Fruit fly (Drosophila melanogaster) whole organism, embryonic: ENCODE data around the gene Polr1F.

Experiments used
- BEAF-32 ChIP-seq: fragments of 200-800 bp; sonication (Bioruptor generic); optimal IDR thresholded peaks from 3 replicates; lab custom pipeline; 2017; ENCODE audit warnings: missing biosample characterization, missing genetic modification characterization, mild to moderate bottlenecking, moderate library complexity, missing genetic modification reagents
- CG10274 ChIP-seq: fragments of 200-800 bp; sonication (Bioruptor generic); optimal IDR thresholded peaks from 3 replicates; lab custom pipeline; 2017; ENCODE audit warnings: missing biosample characterization, mild to moderate bottlenecking, missing genetic modification characterization
- CG10959 ChIP-seq: fragments of 200-800 bp; sonication (Bioruptor generic); IDR thresholded peaks from 2 replicates; pipeline ENCODE4 v1.3.6; 2022; ENCODE audit warnings: missing biosample characterization, missing genetic modification characterization
- CG11247 ChIP-seq: fragments of 200-800 bp; sonication (Bioruptor generic); IDR thresholded peaks from 2 replicates; pipeline ENCODE4 v1.3.6; 2022; ENCODE audit warnings: missing biosample characterization, missing genetic modification characterization
- CG11695 ChIP-seq: fragments of 200-800 bp; sonication (Bioruptor generic); IDR thresholded peaks from 3 replicates; pipeline ENCODE4 v1.3.6; 2022; ENCODE audit warnings: missing biosample characterization, missing genetic modification characterization
- CG12071 ChIP-seq: fragments of 200-800 bp; sonication (Bioruptor generic); optimal IDR thresholded peaks from 3 replicates; lab custom pipeline; 2018; ENCODE audit warnings: missing biosample characterization, mild to moderate bottlenecking, missing genetic modification characterization
- CG12942 ChIP-seq: fragments of 200-800 bp; sonication (Bioruptor generic); optimal IDR thresholded peaks from 3 replicates; lab custom pipeline; 2016; ENCODE audit warnings: missing biosample characterization, missing genetic modification characterization
- CG13424 ChIP-seq: fragments of 200-800 bp; sonication (Bioruptor generic); optimal IDR thresholded peaks from 2 replicates; lab custom pipeline; 2019; ENCODE audit warnings: missing biosample characterization, mild to moderate bottlenecking, missing genetic modification characterization, moderate library complexity
- CG15269 ChIP-seq: fragments of 200-800 bp; sonication (Bioruptor generic); optimal IDR thresholded peaks from 2 replicates; lab custom pipeline; 2018; ENCODE audit warnings: missing biosample characterization, mild to moderate bottlenecking, missing genetic modification characterization, moderate library complexity
- CG1647 ChIP-seq: fragments of 200-800 bp; sonication (Bioruptor generic); optimal IDR thresholded peaks from 3 replicates; lab custom pipeline; 2016; ENCODE audit warnings: missing biosample characterization, missing genetic modification characterization
- CG18476 ChIP-seq: fragments of 200-800 bp; sonication (Bioruptor generic); optimal IDR thresholded peaks from 2 replicates; lab custom pipeline; 2016; ENCODE audit warnings: missing biosample characterization, mild to moderate bottlenecking, missing genetic modification characterization
- CG2712 ChIP-seq: fragments of 200-800 bp; optimal IDR thresholded peaks from 3 replicates; lab custom pipeline; 2019; ENCODE audit warnings: missing biosample characterization, mild to moderate bottlenecking, missing genetic modification characterization, moderate library complexity
- CG30403 ChIP-seq: fragments of 200-800 bp; sonication (Bioruptor generic); optimal IDR thresholded peaks from 3 replicates; lab custom pipeline; 2016; ENCODE audit warnings: missing biosample characterization, missing genetic modification characterization
- CG3281 ChIP-seq: fragments of 200-800 bp; sonication (Bioruptor generic); optimal IDR thresholded peaks from 3 replicates; lab custom pipeline; 2017; ENCODE audit warnings: missing biosample characterization, mild to moderate bottlenecking, missing genetic modification characterization
- CG33213 ChIP-seq: fragments of 200-800 bp; sonication (Bioruptor generic); optimal IDR thresholded peaks from 3 replicates; lab custom pipeline; 2016; ENCODE audit warnings: missing biosample characterization, missing genetic modification characterization
- CG33557 ChIP-seq: fragments of 200-800 bp; sonication (Bioruptor generic); optimal IDR thresholded peaks from 2 replicates; lab custom pipeline; 2019; ENCODE audit warnings: missing biosample characterization, mild to moderate bottlenecking, missing genetic modification characterization, moderate library complexity
- CG34422 ChIP-seq: fragments of 200-800 bp; sonication (Bioruptor generic); IDR thresholded peaks from 3 replicates; pipeline ENCODE4 v1.3.6; 2022; ENCODE audit warnings: missing biosample characterization, missing genetic modification characterization
- CG4854 ChIP-seq: fragments of 200-800 bp; sonication (Bioruptor generic); optimal IDR thresholded peaks from 2 replicates; lab custom pipeline; 2016; ENCODE audit warnings: missing biosample characterization, missing genetic modification characterization, inconsistent platforms
- CG6254 ChIP-seq: fragments of 200-800 bp; sonication (Bioruptor generic); optimal IDR thresholded peaks from 3 replicates; lab custom pipeline; 2017; ENCODE audit warnings: mild to moderate bottlenecking, missing biosample characterization, missing genetic modification reagents, missing genetic modification characterization
- CG8359 ChIP-seq: fragments of 200-800 bp; sonication (Bioruptor generic); optimal IDR thresholded peaks from 2 replicates; lab custom pipeline; 2017; ENCODE audit warnings: missing biosample characterization, mild to moderate bottlenecking, missing genetic modification characterization, borderline replicate concordance
- CG9727 ChIP-seq: fragments of 200-800 bp; sonication (Bioruptor generic); optimal IDR thresholded peaks from 3 replicates; lab custom pipeline; 2017; ENCODE audit warnings: missing biosample characterization, mild to moderate bottlenecking, missing genetic modification characterization
- Camta ChIP-seq: fragments of 200-800 bp; sonication (Bioruptor generic); optimal IDR thresholded peaks from 2 replicates; lab custom pipeline; 2016; ENCODE audit warnings: missing biosample characterization, missing genetic modification characterization
- Chrac-16 ChIP-seq: fragments of 200-800 bp; sonication (Bioruptor generic); optimal IDR thresholded peaks from 3 replicates; lab custom pipeline; 2016; ENCODE audit warnings: missing biosample characterization, missing genetic modification characterization
- Dbx ChIP-seq: fragments of 200-800 bp; sonication (Bioruptor generic); IDR thresholded peaks from 3 replicates; pipeline ENCODE4 v1.3.6; 2022; ENCODE audit warnings: missing biosample characterization, missing genetic modification characterization
- Dp ChIP-seq: fragments of 200-800 bp; sonication (Bioruptor generic); optimal IDR thresholded peaks from 2 replicates; lab custom pipeline; 2018; ENCODE audit warnings: missing biosample characterization, mild to moderate bottlenecking, missing genetic modification characterization, moderate library complexity
- Fer1 ChIP-seq: fragments of 200-800 bp; sonication (Bioruptor generic); optimal IDR thresholded peaks from 2 replicates; lab custom pipeline; 2017; ENCODE audit warnings: missing biosample characterization, mild to moderate bottlenecking, missing genetic modification characterization
- H2.0 ChIP-seq: fragments of 200-800 bp; sonication (Bioruptor generic); IDR thresholded peaks from 2 replicates; pipeline ENCODE4 v1.3.6; 2022; ENCODE audit warnings: missing biosample characterization, missing genetic modification characterization
- HLH3B ChIP-seq: fragments of 200-800 bp; sonication (Bioruptor generic); IDR thresholded peaks from 2 replicates; pipeline ENCODE4 v1.3.6; 2022; ENCODE audit warnings: missing biosample characterization, missing genetic modification characterization
- Hsf ChIP-seq: fragments of 200-800 bp; sonication (Bioruptor generic); optimal IDR thresholded peaks from 3 replicates; lab custom pipeline; 2016; ENCODE audit warnings: missing biosample characterization, missing genetic modification characterization
- Max ChIP-seq: fragments of 200-800 bp; sonication (Bioruptor generic); optimal IDR thresholded peaks from 2 replicates; lab custom pipeline; 2016; ENCODE audit warnings: missing biosample characterization, mild to moderate bottlenecking, missing genetic modification characterization
- Med ChIP-seq: fragments of 200-800 bp; sonication (Bioruptor generic); peaks from one replicate; lab custom pipeline; 2016; ENCODE audit warnings: missing biosample characterization, missing genetic modification characterization, mild to moderate bottlenecking, inconsistent platforms, moderate library complexity
- NC2β ChIP-seq: fragments of 200-800 bp; sonication (Bioruptor generic); optimal IDR thresholded peaks from 2 replicates; lab custom pipeline; 2016; ENCODE audit warnings: missing biosample characterization, missing genetic modification characterization
- NfI ChIP-seq: fragments of 200-800 bp; sonication (Bioruptor generic); optimal IDR thresholded peaks from 3 replicates; lab custom pipeline; 2018; ENCODE audit warnings: missing biosample characterization, mild to moderate bottlenecking, missing genetic modification characterization, moderate library complexity
- Xbp1 ChIP-seq: fragments of 200-800 bp; sonication (Bioruptor generic); optimal IDR thresholded peaks from 3 replicates; lab custom pipeline; 2016; ENCODE audit warnings: missing biosample characterization, mild to moderate bottlenecking, missing genetic modification characterization
- cas ChIP-seq: fragments of 200-800 bp; sonication (Bioruptor generic); IDR thresholded peaks from 2 replicates; pipeline ENCODE4 v1.3.6; 2022; ENCODE audit warnings: missing biosample characterization, missing genetic modification characterization
- her ChIP-seq: fragments of 200-800 bp; sonication (Bioruptor generic); optimal IDR thresholded peaks from 2 replicates; lab custom pipeline; 2016; ENCODE audit warnings: missing biosample characterization, missing genetic modification characterization
- hkb ChIP-seq, 2 experiments: fragments of 200-800 bp in 1 of 2; fragments of >200 bp in 1 of 2; sonication (Bioruptor generic) in 1 of 2; IDR thresholded peaks in 1 of 2; optimal IDR thresholded peaks in 1 of 2; 2 replicates each; pipeline versions ENCODE4 v1.3.6 to Lab custom; 2017 to 2022; ENCODE audit warnings: missing biosample characterization in 1 of 2, missing genetic modification characterization in 1 of 2
- inv ChIP-seq: fragments of 200-800 bp; sonication (Bioruptor generic); IDR thresholded peaks from 2 replicates; pipeline ENCODE4 v1.3.6; 2022; ENCODE audit warnings: missing biosample characterization, missing genetic modification characterization; ENCODE audit not compliant: partially characterized antibody
- mld ChIP-seq: fragments of 200-800 bp; sonication (Bioruptor generic); IDR thresholded peaks from 3 replicates; pipeline ENCODE4 v1.3.6; 2022; ENCODE audit warnings: missing biosample characterization, missing genetic modification characterization; ENCODE audit not compliant: partially characterized antibody
- nom ChIP-seq: fragments of 200-800 bp; sonication (Bioruptor generic); optimal IDR thresholded peaks from 2 replicates; lab custom pipeline; 2017; ENCODE audit warnings: missing biosample characterization, missing genetic modification characterization, mild to moderate bottlenecking, moderate library complexity, missing genetic modification reagents
- p53 ChIP-seq: fragments of 200-800 bp; sonication (Bioruptor generic); optimal IDR thresholded peaks from 2 replicates; lab custom pipeline; 2016; ENCODE audit warnings: missing biosample characterization, missing genetic modification characterization
- pita ChIP-seq: fragments of 200-800 bp; sonication (Bioruptor generic); optimal IDR thresholded peaks from 2 replicates; lab custom pipeline; 2017; ENCODE audit warnings: missing biosample characterization, mild to moderate bottlenecking, missing genetic modification characterization
- row ChIP-seq: fragments of 200-800 bp; sonication (Bioruptor generic); IDR thresholded peaks from 3 replicates; pipeline ENCODE4 v1.3.6; 2022; ENCODE audit warnings: missing biosample characterization, missing genetic modification characterization
- run ChIP-seq: fragments of 200-800 bp; sonication (Bioruptor generic); optimal IDR thresholded peaks from 3 replicates; lab custom pipeline; 2018; ENCODE audit warnings: missing biosample characterization, mild to moderate bottlenecking, missing genetic modification characterization
- shn ChIP-seq: fragments of 200-800 bp; sonication (Bioruptor generic); optimal IDR thresholded peaks from 3 replicates; lab custom pipeline; 2016; ENCODE audit warnings: missing biosample characterization, missing genetic modification characterization
- slbo ChIP-seq: fragments of 200-800 bp; sonication (Bioruptor generic); IDR thresholded peaks from 2 replicates; pipeline ENCODE4 v1.3.6; 2022; ENCODE audit warnings: missing biosample characterization, missing genetic modification characterization
- sob ChIP-seq: fragments of 200-800 bp; sonication (Bioruptor generic); IDR thresholded peaks from 2 replicates; pipeline ENCODE4 v1.3.6; 2022; ENCODE audit warnings: missing biosample characterization, missing genetic modification characterization
- trem ChIP-seq: fragments of 200-800 bp; optimal IDR thresholded peaks from 3 replicates; lab custom pipeline; 2019; ENCODE audit warnings: missing biosample characterization, mild to moderate bottlenecking, missing genetic modification characterization, moderate library complexity
- vvl ChIP-seq: fragments of 200-800 bp; sonication (Bioruptor generic); IDR thresholded peaks from 2 replicates; pipeline ENCODE4 v1.3.6; 2022; ENCODE audit warnings: missing biosample characterization, missing genetic modification characterization
- wdn ChIP-seq: fragments of 200-800 bp; sonication (Bioruptor generic); IDR thresholded peaks from 2 replicates; pipeline ENCODE4 v1.3.6; 2022; ENCODE audit warnings: missing biosample characterization, missing genetic modification characterization

Gene Polr1F

DNA sequence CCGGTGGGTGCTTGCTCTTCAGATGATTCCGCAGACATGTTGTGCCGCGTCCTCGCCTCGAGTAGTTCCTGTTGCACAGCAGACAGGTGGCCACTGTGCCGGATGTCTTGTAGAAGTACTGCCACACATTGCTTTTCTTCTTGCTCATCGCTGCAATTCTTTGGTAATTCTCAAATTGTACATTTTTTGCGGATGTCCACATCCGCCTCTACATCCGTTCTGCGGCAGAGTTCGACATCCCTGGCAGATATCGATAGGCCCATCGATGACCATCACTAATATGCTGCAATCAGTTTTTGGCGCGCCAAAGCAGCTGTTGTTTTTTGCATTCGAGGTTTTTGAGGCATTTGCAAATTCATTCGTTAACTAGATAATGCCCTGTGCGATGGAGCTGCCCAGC, 49.1 kb upstream of the Polr1F start, which contains the start of the genes CG13775 and CG3430 (continued):
- TF ChIP-seq CG9727 (GFP tag; lab: Kevin White, UChicago) (peak; percentile 44), run (tag; lab: Kevin White, UChicago) (no peak), Xbp1 (peak; percentile 19), pita (GFP tag; lab: Kevin White, UChicago) (no peak), CG10959 (GFP tag; lab: Robert Waterston, UW) (no peak), cas (GFP tag; lab: Robert Waterston, UW) (0 out of 2 replicates have a peak, but pooled peaks have one; percentile 32), CG18476 (GFP tag; lab: Kevin White, UChicago) (no peak), CG6254 (GFP tag; lab: Kevin White, UChicago) (no peak), Med (GFP tag; lab: Kevin White, UChicago) (peak; percentile 92), nom (GFP tag; lab: Kevin White, UChicago) (peak; percentile 11), inv (peak; percentile 48; the same call in 1 of the 2 replicates), CG8359 (GFP tag; lab: Kevin White, UChicago) (no peak), Max (GFP tag; lab: Kevin White, UChicago) (no peak), sob (GFP tag; lab: Robert Waterston, UW) (0 out of 2 replicates have a peak, but pooled peaks have one; percentile 45), Fer1 (GFP tag; lab: Kevin White, UChicago) (peak; percentile 34), CG11247 (peak; percentile 19; the same call in 1 of the 2 replicates), Camta (GFP tag; lab: Kevin White, UChicago) (peak; percentile 25), CG33557 (peak; percentile 10), wdn (GFP tag; lab: Robert Waterston, UW) (0 out of 2 replicates have a peak, but pooled peaks have one; percentile 34), BEAF-32 (GFP tag; lab: Kevin White, UChicago) (peak; percentile 79), HLH3B (GFP tag; lab: Robert Waterston, UW) (no peak), H2.0 (no peak), CG10274 (GFP tag; lab: Kevin White, UChicago) (no peak), CG13424 (tag; lab: Kevin White, UChicago) (peak; percentile 10), Dbx (GFP tag; lab: Robert Waterston, UW) (peak; percentile 65; the same call in 1 of the 3 replicates), CG11695 (GFP tag; lab: Robert Waterston, UW) (no peak), NfI (GFP tag; lab: Kevin White, UChicago) (peak; percentile 55), CG4854 (GFP tag; lab: Kevin White, UChicago) (no peak), Hsf (peak; percentile 25), Dp (GFP tag; lab: Kevin White, UChicago) (peak; percentile 82), CG33213 (GFP tag; lab: Kevin White, UChicago) (peak; percentile 7), CG12942 (GFP tag; lab: Kevin White, UChicago) (no peak), p53 (no peak), CG34422 (GFP tag; lab: Robert Waterston, UW) (0 out of 3 replicates have a peak, but pooled peaks have one; percentile 45), shn (GFP tag; lab: Kevin White, UChicago) (peak; percentile 33), CG2712 (tag; lab: Kevin White, UChicago) (no peak), vvl (GFP tag; lab: Robert Waterston, UW) (peak; percentile 28; the same call in 1 of the 2 replicates), trem (peak; percentile 23), CG1647 (GFP tag; lab: Kevin White, UChicago) (no peak), CG30403 (peak; percentile 26), row (GFP tag; lab: Robert Waterston, UW) (peak; percentile 91), CG12071 (no peak), hkb (optimal IDR thresholded peaks at IDR 0.05; lab: Kevin White, UChicago) (no peak), hkb (GFP tag; IDR thresholded peaks at IDR 0.05; lab: Robert Waterston, UW) (0 out of 2 replicates have a peak, but pooled peaks have one; percentile 21), slbo (GFP tag; lab: Robert Waterston, UW) (peak; percentile 67), Chrac-16 (GFP tag; lab: Kevin White, UChicago) (peak; percentile 29), NC2β (peak; percentile 11), her (GFP tag; lab: Kevin White, UChicago) (peak; percentile 52), mld (GFP tag; lab: Robert Waterston, UW) (0 out of 3 replicates have a peak, but pooled peaks have one; percentile 30), CG15269 (tag; lab: Kevin White, UChicago) (no peak), CG3281 (GFP tag; lab: Kevin White, UChicago) (peak; percentile 32)
